Fruit fly (Drosophila melanogaster): Measurements from ENCODE around the gene Tpl94D.

The Tpl94D gene

dm6 chr3R:22965984-22966383 lies at the start of gene Tpl94D:
Tpl94D (plus strand) TSS chr3R:22966284.
- TF ChIP-seq tj (GFP tag; optimal IDR thresholded peaks at IDR 0.05), result no peak
- no peak for TF ChIP-seq Clk (GFP tag; optimal IDR thresholded peaks at IDR 0.05)
- TF ChIP-seq CG12768 (GFP tag; optimal IDR thresholded peaks at IDR 0.05), result no peak
- TF ChIP-seq Crg-1 (GFP tag; optimal IDR thresholded peaks at IDR 0.05), result no peak
- no peak for TF ChIP-seq ovo (GFP tag; optimal IDR thresholded peaks at IDR 0.05)
- TF ChIP-seq CG1620 (GFP tag; optimal IDR thresholded peaks at IDR 0.05), result no peak
- TF ChIP-seq Mnt (GFP tag; optimal IDR thresholded peaks at IDR 0.05), result no peak
- no peak for TF ChIP-seq cnc (optimal IDR thresholded peaks at IDR 0.05)

dm6 chr3R:22923052-22923451 lies 43.0 kb upstream of the Tpl94D start, which contains the start of gene CG6660:
CG6660 (plus strand) TSS chr3R:22923352.
- TF ChIP-seq CG7045 (GFP tag; optimal IDR thresholded peaks at IDR 0.05) (no peak), Hr96 (GFP tag; optimal IDR thresholded peaks at IDR 0.05) (no peak)

dm6 chr3R:22965220-22965619 lies 864 bp upstream of the Tpl94D start:
- TF ChIP-seq CG1620 (GFP tag; optimal IDR thresholded peaks at IDR 0.05) (no peak), CG33017 (tag; optimal IDR thresholded peaks at IDR 0.05) (no peak), CG7045 (GFP tag; optimal IDR thresholded peaks at IDR 0.05) (no peak), CG12768 (GFP tag; optimal IDR thresholded peaks at IDR 0.05) (no peak), CG14711 (tag; optimal IDR thresholded peaks at IDR 0.05) (no peak), pad (GFP tag; optimal IDR thresholded peaks at IDR 0.05) (no peak), bab1 (GFP tag; optimal IDR thresholded peaks at IDR 0.05) (no peak), CG5204 (GFP tag; optimal IDR thresholded peaks at IDR 0.05) (no peak)

- no peak for TF ChIP-seq Mnt (GFP tag; optimal IDR thresholded peaks at IDR 0.05)
- no peak for TF ChIP-seq bab1 (GFP tag; optimal IDR thresholded peaks at IDR 0.05)
- no peak for TF ChIP-seq kay (GFP tag; ENCODE audit: borderline replicate concordance)
- TF ChIP-seq CG14711 (tag; optimal IDR thresholded peaks at IDR 0.05), result no peak
- no peak for TF ChIP-seq Crg-1 (GFP tag; optimal IDR thresholded peaks at IDR 0.05)
- no peak for TF ChIP-seq ovo (GFP tag; optimal IDR thresholded peaks at IDR 0.05)
- TF ChIP-seq CG7045 (GFP tag; optimal IDR thresholded peaks at IDR 0.05), result no peak
- no peak for TF ChIP-seq cnc (optimal IDR thresholded peaks at IDR 0.05)
- TF ChIP-seq cic (GFP tag; optimal IDR thresholded peaks at IDR 0.05), result no peak
- TF ChIP-seq pad (GFP tag; optimal IDR thresholded peaks at IDR 0.05), result no peak
- no peak for TF ChIP-seq CG33017 (tag; optimal IDR thresholded peaks at IDR 0.05)
- TF ChIP-seq CG1620 (GFP tag; optimal IDR thresholded peaks at IDR 0.05), result no peak
- no peak for TF ChIP-seq toe (GFP tag; optimal IDR thresholded peaks at IDR 0.05)
These were observed 10.9 kb downstream of the Tpl94D start, which contains the start of gene Gbp3 for dm6 chr3R:22976997-22977396. Gbp3 (plus strand) TSS chr3R:22977270.

- TF ChIP-seq Hr96 (GFP tag; optimal IDR thresholded peaks at IDR 0.05) (no peak), toe (GFP tag; optimal IDR thresholded peaks at IDR 0.05) (no peak), tj (GFP tag; optimal IDR thresholded peaks at IDR 0.05) (no peak), CG14711 (tag; optimal IDR thresholded peaks at IDR 0.05) (no peak), CG11617 (GFP tag; optimal IDR thresholded peaks at IDR 0.05) (no peak), Crg-1 (GFP tag; optimal IDR thresholded peaks at IDR 0.05) (no peak), CG7101 (tag; optimal IDR thresholded peaks at IDR 0.05) (no peak), CG1620 (GFP tag; optimal IDR thresholded peaks at IDR 0.05) (no peak), kay (GFP tag; ENCODE audit: borderline replicate concordance) (no peak), cic (GFP tag; optimal IDR thresholded peaks at IDR 0.05) (no peak), CG5204 (GFP tag; optimal IDR thresholded peaks at IDR 0.05) (no peak), Mnt (GFP tag; optimal IDR thresholded peaks at IDR 0.05) (no peak), ovo (GFP tag; optimal IDR thresholded peaks at IDR 0.05) (no peak), pad (GFP tag; optimal IDR thresholded peaks at IDR 0.05) (no peak), cnc (optimal IDR thresholded peaks at IDR 0.05) (no peak), CG7045 (GFP tag; optimal IDR thresholded peaks at IDR 0.05) (no peak), bab1 (GFP tag; optimal IDR thresholded peaks at IDR 0.05) (no peak)
These were observed 20.9 kb downstream of the Tpl94D start, which contains the start of gene Or94a for dm6 chr3R:22986981-22987380. Or94a (plus strand) TSS chr3R:22987281.

- TF ChIP-seq toe (GFP tag; optimal IDR thresholded peaks at IDR 0.05) (no peak), Clk (GFP tag; optimal IDR thresholded peaks at IDR 0.05) (no peak), CG7101 (tag; optimal IDR thresholded peaks at IDR 0.05) (no peak), ovo (GFP tag; optimal IDR thresholded peaks at IDR 0.05) (no peak), pad (GFP tag; optimal IDR thresholded peaks at IDR 0.05) (no peak), kay (GFP tag; ENCODE audit: borderline replicate concordance) (no peak), CG33017 (tag; optimal IDR thresholded peaks at IDR 0.05) (no peak), CG5204 (GFP tag; optimal IDR thresholded peaks at IDR 0.05) (no peak), CG11617 (GFP tag; optimal IDR thresholded peaks at IDR 0.05) (no peak), cnc (optimal IDR thresholded peaks at IDR 0.05) (no peak), bab1 (GFP tag; optimal IDR thresholded peaks at IDR 0.05) (no peak), cic (GFP tag; optimal IDR thresholded peaks at IDR 0.05) (no peak), CG1620 (GFP tag; optimal IDR thresholded peaks at IDR 0.05) (no peak), Hr96 (GFP tag; optimal IDR thresholded peaks at IDR 0.05) (no peak)
These were observed 22.9 kb downstream of the Tpl94D start, which contains the start of gene Or94b for dm6 chr3R:22988995-22989394. Or94b (plus strand) TSS chr3R:22989295.

dm6 chr3R:22997912-22998622 lies 32.0 kb downstream of the Tpl94D start, which contains the start of gene Nha2:
Nha2 (minus strand) TSS chr3R:22998528.
- TF ChIP-seq kay (GFP tag; ENCODE audit: borderline replicate concordance) (peak; percentile 51), CG33017 (tag; optimal IDR thresholded peaks at IDR 0.05) (no peak)

All from whole organism, adult.